Worm (Caenorhabditis elegans) whole organism, young adult: ENCODE measurements around the gene rps-12.

ENCODE experiments used
- F22D6.2 ChIP-seq: sonication (generic microtip); optimal IDR thresholded peaks from 2 replicates; lab custom pipeline; 2016; ENCODE audit warnings: mild to moderate bottlenecking, missing genetic modification characterization, missing compliant biosample characterization
- T07F8.4 ChIP-seq: sonication (generic microtip); optimal IDR thresholded peaks from 2 replicates; lab custom pipeline; 2016; ENCODE audit warnings: mild to moderate bottlenecking, missing genetic modification characterization, moderate library complexity, missing compliant biosample characterization
- T26A5.8 ChIP-seq: sonication (generic microtip); optimal IDR thresholded peaks from 2 replicates; lab custom pipeline; 2016; ENCODE audit warnings: missing genetic modification characterization, missing compliant biosample characterization
- ama-1 ChIP-seq, 3 experiments: fragments of 150-350 bp in 1 of 3; sonication (generic microtip) in 2 of 3; optimal IDR thresholded peaks; 2 replicates each; lab custom pipeline; 2014 to 2018; ENCODE audit warnings: missing biosample characterization in 2 of 3, missing genetic modification characterization in 2 of 3, missing genetic modification reagents in 2 of 3
- attf-5 ChIP-seq: fragments of 200-800 bp; sonication (Bioruptor generic); optimal IDR thresholded peaks from 2 replicates; lab custom pipeline; 2018; ENCODE audit warnings: mild to moderate bottlenecking, missing genetic modification characterization, missing compliant biosample characterization
- bed-2 ChIP-seq: fragments of 200-800 bp; sonication (Bioruptor generic); IDR thresholded peaks from 2 replicates; pipeline ENCODE4 v1.3.6; 2022; ENCODE audit warnings: missing genetic modification reagents, missing genetic modification characterization, missing compliant biosample characterization
- lsy-27 ChIP-seq: sonication (generic microtip); optimal IDR thresholded peaks from 2 replicates; lab custom pipeline; 2017; ENCODE audit warnings: missing genetic modification characterization, mild to moderate bottlenecking, missing compliant biosample characterization, antibody characterized with exemption, missing genotype, borderline replicate concordance; ENCODE audit not compliant: insufficient read depth
- madf-10 ChIP-seq: sonication (generic microtip); optimal IDR thresholded peaks from 2 replicates; lab custom pipeline; 2016; ENCODE audit warnings: mild to moderate bottlenecking, missing genetic modification characterization, missing compliant biosample characterization
- madf-3 ChIP-seq: fragments of 200-800 bp; sonication (Bioruptor generic); IDR thresholded peaks from 2 replicates; pipeline ENCODE4 v1.3.6; 2022; ENCODE audit warnings: missing genetic modification reagents, missing genetic modification characterization, missing compliant biosample characterization
- madf-8 ChIP-seq: fragments of 200-800 bp; sonication (Bioruptor generic); conservative IDR thresholded peaks from 2 replicates; pipeline ENCODE4 v1.3.6; 2022; ENCODE audit warnings: missing genetic modification reagents, missing genetic modification characterization, missing compliant biosample characterization
- unc-62 ChIP-seq: fragments of 150-350 bp; optimal IDR thresholded peaks from 2 replicates; lab custom pipeline; 2014; ENCODE audit warnings: missing biosample characterization, missing genetic modification reagents, missing genetic modification characterization

ce11 chrIII:5632426-5632976 lies 46.6 kb upstream of the rps-12 start:
- TF ChIP-seq madf-3 (GFP tag; lab: Robert Waterston, UW): no peak
- TF ChIP-seq unc-62: no peak
- TF ChIP-seq T26A5.8 (tag; lab: Kevin White, UChicago): no peak
- no peak for TF ChIP-seq madf-10 (tag; lab: Kevin White, UChicago)
- no peak for TF ChIP-seq madf-8 (GFP tag; lab: Robert Waterston, UW)
- no peak for TF ChIP-seq attf-5
- TF ChIP-seq F22D6.2: no peak
- TF ChIP-seq T07F8.4 (tag; lab: Kevin White, UChicago): no peak
- TF ChIP-seq lsy-27 (tag; lab: Kevin White, UChicago): no peak
- no peak for TF ChIP-seq bed-2 (GFP tag; lab: Robert Waterston, UW)
- no peak for TF ChIP-seq ama-1 (optimal IDR thresholded peaks at IDR 0.05; lab: Kevin White, UChicago)
- TF ChIP-seq ama-1 (GFP tag; optimal IDR thresholded peaks at IDR 0.05; lab: Kevin White, UChicago): no peak
